Fruit fly (Drosophila melanogaster): ENCODE results near the gene CG6013.

The CG6013 gene

dm6 chr3R:18988957-18989818 is 42.1 kb upstream of the CG6013 start (continued):
- TF ChIP-seq kni (GFP tag; optimal IDR thresholded peaks at IDR 0.05) (peak; percentile 89), Opbp (GFP tag; IDR thresholded peaks at IDR 0.05; ENCODE audit: partially characterized antibody) (0 out of 3 replicates have a peak, but pooled peaks have one; percentile 10)

- TF ChIP-seq CG10274 (GFP tag; optimal IDR thresholded peaks at IDR 0.05) (no peak), CG5180 (GFP tag; optimal IDR thresholded peaks at IDR 0.05) (no peak), gfzf (GFP tag; optimal IDR thresholded peaks at IDR 0.05) (no peak), CG10654 (GFP tag; optimal IDR thresholded peaks at IDR 0.05) (no peak), Taf1 (GFP tag; IDR thresholded peaks at IDR 0.05) (no peak), Gug (GFP tag; IDR thresholded peaks at IDR 0.05) (no peak), NfI (GFP tag; optimal IDR thresholded peaks at IDR 0.05) (no peak), chm (GFP tag; IDR thresholded peaks at IDR 0.05) (no peak), CG15073 (GFP tag; optimal IDR thresholded peaks at IDR 0.05) (no peak), Spps (tag; optimal IDR thresholded peaks at IDR 0.05) (no peak), row (GFP tag; IDR thresholded peaks at IDR 0.05) (no peak), cato (GFP tag; optimal IDR thresholded peaks at IDR 0.05; ENCODE audit: borderline replicate concordance) (no peak), HLH3B (GFP tag; IDR thresholded peaks at IDR 0.05) (no peak), cwo (GFP tag; optimal IDR thresholded peaks at IDR 0.05) (no peak), Xbp1 (GFP tag; optimal IDR thresholded peaks at IDR 0.05) (no peak), hb (GFP tag; IDR thresholded peaks at IDR 0.05; ENCODE audit: partially characterized antibody) (no peak), MTF-1 (GFP tag; optimal IDR thresholded peaks at IDR 0.05; ENCODE audit: borderline replicate concordance) (no peak), CG3847 (GFP tag; IDR thresholded peaks at IDR 0.05) (no peak), sr (GFP tag; IDR thresholded peaks at IDR 0.05) (no peak), kni (GFP tag; optimal IDR thresholded peaks at IDR 0.05) (peak; percentile 57), D (optimal IDR thresholded peaks at IDR 0.05) (peak; percentile 47), D (GFP tag; optimal IDR thresholded peaks at IDR 0.05) (no peak), HHEX (GFP tag; optimal IDR thresholded peaks at IDR 0.05) (no peak), CG11247 (GFP tag; IDR thresholded peaks at IDR 0.05) (no peak), Side (GFP tag; optimal IDR thresholded peaks at IDR 0.05) (no peak), CG15011 (GFP tag; optimal IDR thresholded peaks at IDR 0.05) (no peak), Blimp-1 (GFP tag; optimal IDR thresholded peaks at IDR 0.05) (peak; percentile 12), Hr51 (GFP tag; optimal IDR thresholded peaks at IDR 0.05) (no peak), CG10366 (GFP tag; IDR thresholded peaks at IDR 0.05) (no peak), CG14441 (GFP tag; IDR thresholded peaks at IDR 0.05) (no peak), gcm (GFP tag; optimal IDR thresholded peaks at IDR 0.05) (peak; percentile 59), Xrp1 (GFP tag; IDR thresholded peaks at IDR 0.05) (no peak), lov (optimal IDR thresholded peaks at IDR 0.05) (no peak), lov (GFP tag; IDR thresholded peaks at IDR 0.05) (no peak), abd-A (tag; optimal IDR thresholded peaks at IDR 0.05) (peak; percentile 16), CG2120 (GFP tag; optimal IDR thresholded peaks at IDR 0.05) (no peak), Deaf1 (tag; optimal IDR thresholded peaks at IDR 0.05) (no peak), zfh2 (GFP tag; optimal IDR thresholded peaks at IDR 0.05) (no peak), grau (tag; optimal IDR thresholded peaks at IDR 0.05) (no peak), B-H1 (GFP tag; IDR thresholded peaks at IDR 0.05) (no peak), CG3995 (GFP tag; optimal IDR thresholded peaks at IDR 0.05) (no peak)
These were observed 41.5 kb upstream of the CG6013 start for dm6 chr3R:18989819-18990137.

Measured in whole organism, embryonic.